Worm (Caenorhabditis elegans) whole organism, late embryonic: ENCODE results near the gene Y49G5A.1.
A peak's percentile ranks its signal among the peaks of the same experiment; 100 is the strongest.

Source experiments
- C08G9.2 ChIP-seq: sonication (generic microtip); optimal IDR thresholded peaks from 2 replicates; lab custom pipeline; 2016; ENCODE audit warnings: mild to moderate bottlenecking, missing genetic modification characterization, moderate library complexity, missing compliant biosample characterization
- C38D4.7 ChIP-seq: fragments of 200-800 bp; sonication (Bioruptor generic); optimal IDR thresholded peaks from 2 replicates; lab custom pipeline; 2018; ENCODE audit warnings: mild to moderate bottlenecking, missing genetic modification characterization, moderate library complexity, missing compliant biosample characterization
- F13H6.1 ChIP-seq: sonication (generic microtip); optimal IDR thresholded peaks from 2 replicates; lab custom pipeline; 2016; ENCODE audit warnings: missing genetic modification characterization, missing compliant biosample characterization
- K09A11.1 ChIP-seq: sonication (generic microtip); optimal IDR thresholded peaks from 2 replicates; lab custom pipeline; 2017; ENCODE audit warnings: antibody characterized with exemption, mild to moderate bottlenecking, missing genetic modification characterization, missing compliant biosample characterization; ENCODE audit not compliant: insufficient read depth
- ahr-1 ChIP-seq: sonication (generic microtip); optimal IDR thresholded peaks from 2 replicates; lab custom pipeline; 2016; ENCODE audit warnings: missing genetic modification characterization, missing compliant biosample characterization
- ama-1 ChIP-seq: fragments of 150-350 bp; optimal IDR thresholded peaks from 2 replicates; lab custom pipeline; 2014
- ceh-14 ChIP-seq: sonication (generic microtip); optimal IDR thresholded peaks from 2 replicates; lab custom pipeline; 2016; ENCODE audit warnings: missing genotype, missing genetic modification characterization, missing compliant biosample characterization
- ceh-18 ChIP-seq: sonication (generic microtip); optimal IDR thresholded peaks from 2 replicates; lab custom pipeline; 2016; ENCODE audit warnings: missing genetic modification characterization, missing compliant biosample characterization
- ceh-2 ChIP-seq: sonication (generic microtip); optimal IDR thresholded peaks from 2 replicates; lab custom pipeline; 2016; ENCODE audit warnings: missing genotype, missing genetic modification characterization, missing compliant biosample characterization
- ceh-30 ChIP-seq: fragments of 150-350 bp; optimal IDR thresholded peaks from 2 replicates; lab custom pipeline; 2014; ENCODE audit warnings: missing biosample characterization, missing genetic modification characterization
- ceh-34 ChIP-seq: sonication (generic microtip); optimal IDR thresholded peaks from 2 replicates; lab custom pipeline; 2016; ENCODE audit warnings: mild to moderate bottlenecking, missing genetic modification characterization, missing compliant biosample characterization
- ceh-45 ChIP-seq: fragments of 200-800 bp; sonication (Bioruptor generic); IDR thresholded peaks from 2 replicates; pipeline ENCODE4 v1.3.6; 2022; ENCODE audit warnings: missing genetic modification reagents, missing genetic modification characterization, missing compliant biosample characterization
- ceh-48 ChIP-seq: sonication (generic microtip); optimal IDR thresholded peaks from 2 replicates; lab custom pipeline; 2016; ENCODE audit warnings: missing genetic modification characterization, inconsistent platforms, missing compliant biosample characterization
- dmd-4 ChIP-seq: sonication (generic microtip); optimal IDR thresholded peaks from 2 replicates; lab custom pipeline; 2016; ENCODE audit warnings: borderline replicate concordance, missing genetic modification characterization, missing compliant biosample characterization
- elt-2 ChIP-seq: sonication (generic microtip); optimal IDR thresholded peaks from 2 replicates; lab custom pipeline; 2016; ENCODE audit warnings: missing genetic modification reagents, missing genetic modification characterization, missing compliant biosample characterization
- elt-4 ChIP-seq: sonication (generic microtip); optimal IDR thresholded peaks from 2 replicates; lab custom pipeline; 2016; ENCODE audit warnings: missing genetic modification characterization, missing compliant biosample characterization
- ets-4 ChIP-seq: sonication (generic microtip); optimal IDR thresholded peaks from 2 replicates; lab custom pipeline; 2016; ENCODE audit warnings: missing genetic modification characterization, missing compliant biosample characterization
- fkh-6 ChIP-seq: sonication (generic microtip); optimal IDR thresholded peaks from 2 replicates; lab custom pipeline; 2016; ENCODE audit warnings: missing genetic modification characterization, missing compliant biosample characterization
- hlh-30 ChIP-seq: sonication (generic microtip); optimal IDR thresholded peaks from 2 replicates; lab custom pipeline; 2017; ENCODE audit warnings: antibody characterized with exemption, missing genetic modification characterization, missing compliant biosample characterization; ENCODE audit not compliant: insufficient read depth
- lin-11 ChIP-seq: fragments of 200-800 bp; sonication (Bioruptor generic); optimal IDR thresholded peaks from 2 replicates; lab custom pipeline; 2018; ENCODE audit warnings: mild to moderate bottlenecking, missing genetic modification characterization, missing compliant biosample characterization
- madf-2 ChIP-seq: sonication (generic microtip); optimal IDR thresholded peaks from 2 replicates; lab custom pipeline; 2017; ENCODE audit warnings: missing genetic modification characterization, missing compliant biosample characterization
- mec-3 ChIP-seq: sonication (generic microtip); optimal IDR thresholded peaks from 2 replicates; lab custom pipeline; 2016; ENCODE audit warnings: borderline replicate concordance, missing genetic modification characterization, missing compliant biosample characterization
- nhr-11 ChIP-seq: fragments of 150-350 bp; optimal IDR thresholded peaks from 2 replicates; lab custom pipeline; 2014; ENCODE audit warnings: missing biosample characterization, missing genetic modification characterization
- nhr-232 ChIP-seq: sonication (generic microtip); optimal IDR thresholded peaks from 2 replicates; lab custom pipeline; 2016; ENCODE audit warnings: missing genetic modification characterization, missing compliant biosample characterization
- odd-2 ChIP-seq: sonication (generic microtip); optimal IDR thresholded peaks from 2 replicates; lab custom pipeline; 2017; ENCODE audit warnings: antibody characterized with exemption, mild to moderate bottlenecking, missing genetic modification characterization, missing compliant biosample characterization
- pag-3 ChIP-seq: sonication (generic microtip); optimal IDR thresholded peaks from 2 replicates; lab custom pipeline; 2016; ENCODE audit warnings: missing compliant biosample characterization, missing genetic modification characterization, borderline replicate concordance
- pat-9 ChIP-seq: fragments of 200-800 bp; sonication (Bioruptor generic); optimal IDR thresholded peaks from 2 replicates; lab custom pipeline; 2018; ENCODE audit warnings: mild to moderate bottlenecking, missing genetic modification characterization, moderate library complexity, missing compliant biosample characterization
- pha-4 ChIP-seq: fragments of 150-350 bp; optimal IDR thresholded peaks from 2 replicates; lab custom pipeline; 2018; ENCODE audit warnings: missing biosample characterization, missing genetic modification reagents, missing genetic modification characterization
- pqm-1 ChIP-seq: sonication (generic microtip); optimal IDR thresholded peaks from 2 replicates; lab custom pipeline; 2016; ENCODE audit warnings: missing genetic modification characterization, missing compliant biosample characterization
- pros-1 ChIP-seq: fragments of 150-350 bp; optimal IDR thresholded peaks from 2 replicates; lab custom pipeline; 2014; ENCODE audit warnings: missing biosample characterization, missing genetic modification reagents, missing genetic modification characterization
- ref-2 ChIP-seq: sonication (generic microtip); optimal IDR thresholded peaks from 2 replicates; lab custom pipeline; 2016; ENCODE audit warnings: missing genetic modification characterization, missing compliant biosample characterization
- rnt-1 ChIP-seq: sonication (generic microtip); optimal IDR thresholded peaks from 2 replicates; lab custom pipeline; 2016; ENCODE audit warnings: missing genetic modification characterization, missing compliant biosample characterization
- sdc-2 ChIP-seq: sonication (generic microtip); optimal IDR thresholded peaks from 2 replicates; lab custom pipeline; 2016; ENCODE audit warnings: missing genotype, missing genetic modification characterization, missing compliant biosample characterization
- sox-4 ChIP-seq: sonication (generic microtip); optimal IDR thresholded peaks from 2 replicates; lab custom pipeline; 2017; ENCODE audit warnings: mild to moderate bottlenecking, missing genetic modification characterization, inconsistent platforms, missing compliant biosample characterization
- syd-9 ChIP-seq: sonication (generic microtip); optimal IDR thresholded peaks from 2 replicates; lab custom pipeline; 2016; ENCODE audit warnings: mild to moderate bottlenecking, missing genetic modification characterization, moderate library complexity, missing compliant biosample characterization
- tbx-2 ChIP-seq: sonication (generic microtip); optimal IDR thresholded peaks from 2 replicates; lab custom pipeline; 2016; ENCODE audit warnings: missing genetic modification characterization, missing compliant biosample characterization
- ttx-3 ChIP-seq: sonication (generic microtip); optimal IDR thresholded peaks from 2 replicates; lab custom pipeline; 2016; ENCODE audit warnings: missing genetic modification reagents, missing genetic modification characterization, missing compliant biosample characterization
- unc-42 ChIP-seq: sonication (generic microtip); optimal IDR thresholded peaks from 2 replicates; lab custom pipeline; 2016; ENCODE audit warnings: missing genotype, missing genetic modification characterization, missing compliant biosample characterization
- unc-55 ChIP-seq: sonication (generic microtip); optimal IDR thresholded peaks from 2 replicates; lab custom pipeline; 2017; ENCODE audit warnings: missing biosample characterization, missing genetic modification reagents, missing genetic modification characterization
- unc-86 ChIP-seq: sonication (generic microtip); optimal IDR thresholded peaks from 2 replicates; lab custom pipeline; 2016; ENCODE audit warnings: missing genetic modification characterization, missing compliant biosample characterization
- zip-5 ChIP-seq: sonication (generic microtip); optimal IDR thresholded peaks from 2 replicates; lab custom pipeline; 2016; ENCODE audit warnings: missing genetic modification characterization, missing compliant biosample characterization
- ztf-16 ChIP-seq: sonication (generic microtip); optimal IDR thresholded peaks from 2 replicates; lab custom pipeline; 2017; ENCODE audit warnings: missing genetic modification characterization, missing compliant biosample characterization

The Y49G5A.1 gene

ce11 chrV:5273241-5273640, 13.9 kb downstream of the Y49G5A.1 start:
- TF ChIP-seq ttx-3 (tag; lab: Kevin White, UChicago) (no peak), ztf-16 (tag; lab: Kevin White, UChicago) (no peak), ceh-34 (tag; lab: Kevin White, UChicago) (no peak), K09A11.1 (no peak), madf-2 (no peak), ceh-30 (tag; lab: Kevin White, UChicago) (no peak), nhr-11 (no peak), pag-3 (tag; lab: Kevin White, UChicago) (no peak), ceh-14 (no peak), ceh-2 (tag; lab: Kevin White, UChicago) (no peak)

- no peak for TF ChIP-seq ahr-1
- peak; percentile 54 for TF ChIP-seq unc-55
- TF ChIP-seq, all 69 proteins: peak for 1
Observed at ce11 chrV:5272619-5273074, 14.5 kb downstream of the Y49G5A.1 start.

ce11 chrV:5272034-5272433, 15.1 kb downstream of the Y49G5A.1 start:
- TF ChIP-seq elt-4 (tag; lab: Kevin White, UChicago) (no peak), mec-3 (tag; lab: Kevin White, UChicago) (no peak), ceh-14 (no peak), C08G9.2 (tag; lab: Kevin White, UChicago) (no peak), ets-4 (tag; lab: Kevin White, UChicago) (no peak), C38D4.7 (GFP tag; lab: Kevin White, UChicago) (no peak), pros-1 (tag; lab: Kevin White, UChicago) (no peak)
- TF ChIP-seq, all 69 proteins: peak for 0

- TF ChIP-seq sox-4 (tag; lab: Kevin White, UChicago) (no peak), pha-4 (tag; lab: Kevin White, UChicago) (no peak), ceh-18 (peak; percentile 37), nhr-232 (tag; lab: Kevin White, UChicago) (no peak), elt-2 (tag; lab: Kevin White, UChicago) (peak; percentile 58), pat-9 (tag; lab: Kevin White, UChicago) (peak; percentile 4), syd-9 (tag; lab: Kevin White, UChicago) (peak; percentile 36), C08G9.2 (tag; lab: Kevin White, UChicago) (no peak), fkh-6 (tag; lab: Kevin White, UChicago) (no peak), unc-42 (tag; lab: Kevin White, UChicago) (no peak), unc-55 (peak; percentile 64), lin-11 (no peak), dmd-4 (tag; lab: Kevin White, UChicago) (no peak), unc-86 (no peak), odd-2 (tag; lab: Kevin White, UChicago) (no peak), sdc-2 (tag; lab: Kevin White, UChicago) (no peak), rnt-1 (tag; lab: Kevin White, UChicago) (peak; percentile 75), elt-4 (tag; lab: Kevin White, UChicago) (no peak), ceh-2 (tag; lab: Kevin White, UChicago) (no peak), ceh-34 (tag; lab: Kevin White, UChicago) (peak; percentile 51), tbx-2 (tag; lab: Kevin White, UChicago) (peak; percentile 56), ceh-45 (GFP tag; lab: Robert Waterston, UW) (no peak), hlh-30 (tag; lab: Kevin White, UChicago) (peak; percentile 94), ama-1 (lab: Kevin White, UChicago) (no peak), ceh-48 (no peak), ceh-30 (tag; lab: Kevin White, UChicago) (no peak), nhr-11 (no peak), zip-5 (tag; lab: Kevin White, UChicago) (no peak), ttx-3 (tag; lab: Kevin White, UChicago) (no peak), F13H6.1 (tag; lab: Kevin White, UChicago) (peak; percentile 6), ref-2 (tag; lab: Kevin White, UChicago) (no peak), pqm-1 (tag; lab: Kevin White, UChicago) (peak; percentile 53), pag-3 (tag; lab: Kevin White, UChicago) (no peak)
Observed at ce11 chrV:5271487-5271886, 15.7 kb downstream of the Y49G5A.1 start.
